Fruit fly (Drosophila melanogaster) Kc167 (cell line): ENCODE data around the gene CG1695.

ENCODE experiments used
- Myc ChIP-seq: fragments of >200 bp; optimal IDR thresholded peaks from 2 replicates; lab custom pipeline; 2017; ENCODE audit warnings: missing external identifiers
- Sin3A ChIP-seq: fragments of >200 bp; optimal IDR thresholded peaks from 2 replicates; lab custom pipeline; 2018; ENCODE audit warnings: missing external identifiers
- h ChIP-seq: fragments of >200 bp; optimal IDR thresholded peaks from 3 replicates; lab custom pipeline; 2018; ENCODE audit warnings: missing external identifiers
- insv ChIP-seq: fragments of >200 bp; optimal IDR thresholded peaks from 3 replicates; lab custom pipeline; 2018; ENCODE audit warnings: missing external identifiers
- psq ChIP-seq: fragments of >200 bp; optimal IDR thresholded peaks from 2 replicates; lab custom pipeline; 2017; ENCODE audit warnings: missing external identifiers
- ttk ChIP-seq: sonication (Bioruptor generic); optimal IDR thresholded peaks from 2 replicates; lab custom pipeline; 2017; ENCODE audit warnings: missing external identifiers

The CG1695 gene

dm6 chrX:20466382-20466928 is 32.7 kb downstream of the CG1695 start:
- TF ChIP-seq Myc (lab: Kevin White, UChicago), result no peak
- no peak for TF ChIP-seq h
- no peak for TF ChIP-seq psq
- no peak for TF ChIP-seq insv (lab: Kevin White, UChicago)

dm6 chrX:20467155-20467554 is 33.4 kb downstream of the CG1695 start, which contains the start of gene GstT3:
GstT3 (plus strand) TSS chrX:20467455.
- TF ChIP-seq insv (lab: Kevin White, UChicago) (no peak), Myc (lab: Kevin White, UChicago) (no peak), h (no peak), ttk (no peak), psq (no peak), Sin3A (lab: Kevin White, UChicago) (no peak)

dm6 chrX:20468192-20468591 is 34.4 kb downstream of the CG1695 start:
- TF ChIP-seq h (no peak), Myc (lab: Kevin White, UChicago) (no peak), psq (no peak), insv (lab: Kevin White, UChicago) (no peak), ttk (no peak), Sin3A (lab: Kevin White, UChicago) (no peak)

dm6 chrX:20470701-20471100 is 37.0 kb downstream of the CG1695 start:
- TF ChIP-seq Myc (lab: Kevin White, UChicago) (no peak), h (no peak), ttk (no peak), psq (no peak), insv (lab: Kevin White, UChicago) (no peak), Sin3A (lab: Kevin White, UChicago) (no peak)

dm6 chrX:20478674-20479073 is 44.9 kb downstream of the CG1695 start:
- no peak for TF ChIP-seq Myc (lab: Kevin White, UChicago)
- no peak for TF ChIP-seq h
- no peak for TF ChIP-seq psq
- TF ChIP-seq ttk, result no peak
- TF ChIP-seq Sin3A (lab: Kevin White, UChicago), result no peak
- TF ChIP-seq insv (lab: Kevin White, UChicago), result no peak

- no peak for TF ChIP-seq ttk
These were observed 46.6 kb downstream of the CG1695 start for dm6 chrX:20480382-20480781.

DNA sequence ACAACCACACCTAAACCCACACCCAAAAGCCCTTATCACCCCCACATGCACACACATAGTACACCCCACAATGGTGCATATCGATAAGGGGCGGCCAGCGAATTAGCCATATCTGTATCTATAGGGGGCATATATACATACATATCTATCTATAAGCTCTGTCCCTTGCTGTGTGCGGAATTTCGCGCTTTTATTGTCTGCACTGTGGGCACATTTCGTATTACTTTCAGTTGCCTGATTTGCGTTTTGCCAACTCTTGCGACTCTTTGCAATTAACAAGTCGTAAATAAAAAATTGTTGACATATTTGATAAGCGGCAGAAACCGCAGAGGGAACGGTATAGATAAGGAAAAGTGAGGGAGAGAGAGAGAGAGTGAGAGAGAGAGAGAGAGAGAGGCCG is 47.7 kb downstream of the CG1695 start:
- TF ChIP-seq Myc (lab: Kevin White, UChicago), result no peak
- TF ChIP-seq psq, result no peak
- TF ChIP-seq insv (lab: Kevin White, UChicago), result no peak
- no peak for TF ChIP-seq h
- TF ChIP-seq ttk, result no peak
- no peak for TF ChIP-seq Sin3A (lab: Kevin White, UChicago)

dm6 chrX:20482790-20483564 is 49.2 kb downstream of the CG1695 start:
- TF ChIP-seq h (no peak), psq (no peak)

dm6 chrX:20485880-20486279 is 52.1 kb downstream of the CG1695 start, which contains the start of gene CG15461:
CG15461 (plus strand) TSS chrX:20486180.
- TF ChIP-seq h (no peak), ttk (no peak), Sin3A (lab: Kevin White, UChicago) (no peak), psq (no peak)

DNA sequence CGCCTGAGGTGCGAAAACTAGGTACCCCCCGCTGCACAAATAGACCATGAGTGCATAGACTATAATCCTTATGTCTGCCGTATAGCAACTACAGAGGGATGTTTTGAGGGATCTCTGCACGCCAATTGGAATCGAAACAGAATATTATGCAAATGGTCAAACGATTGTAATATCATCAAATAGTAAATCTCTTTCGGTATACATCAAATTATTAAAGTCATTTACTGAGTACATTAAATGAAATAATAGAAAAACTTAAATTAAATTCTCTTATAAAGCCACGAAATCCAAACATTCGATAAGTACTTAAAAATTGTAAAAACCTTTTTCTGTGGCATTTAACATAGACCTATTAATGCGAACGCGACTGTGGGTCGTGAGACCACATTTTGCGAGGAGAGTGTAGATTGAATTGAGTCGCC is 55.0 kb downstream of the CG1695 start:
- no peak for TF ChIP-seq h
- TF ChIP-seq Myc (lab: Kevin White, UChicago), result no peak
- TF ChIP-seq ttk, result no peak
- no peak for TF ChIP-seq Sin3A (lab: Kevin White, UChicago)
- TF ChIP-seq psq, result no peak
- no peak for TF ChIP-seq insv (lab: Kevin White, UChicago)

- TF ChIP-seq ttk (no peak), h (no peak), Sin3A (lab: Kevin White, UChicago) (no peak), psq (no peak), Myc (lab: Kevin White, UChicago) (no peak), insv (lab: Kevin White, UChicago) (no peak)
These were observed 55.7 kb downstream of the CG1695 start for dm6 chrX:20489382-20489994.

DNA sequence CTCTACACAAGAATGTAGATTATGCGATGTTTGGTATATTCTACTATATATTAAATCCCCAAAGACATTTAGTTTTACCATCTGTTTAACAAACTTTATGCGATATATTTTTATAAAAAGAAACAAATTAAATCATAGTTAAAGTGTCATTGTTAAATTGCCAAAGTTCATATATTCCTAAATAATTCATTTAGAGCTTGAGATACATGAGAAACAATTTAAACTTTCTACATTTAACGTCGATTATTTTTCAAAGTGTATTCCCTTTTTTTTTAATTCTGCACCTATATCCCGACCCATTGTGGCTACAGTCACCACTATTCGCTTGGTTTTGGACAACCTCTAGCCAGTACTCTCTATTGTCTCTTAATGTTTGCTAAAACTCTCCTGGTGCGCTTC is 56.2 kb downstream of the CG1695 start:
- no peak for TF ChIP-seq insv (lab: Kevin White, UChicago)
- TF ChIP-seq ttk, result no peak
- no peak for TF ChIP-seq Sin3A (lab: Kevin White, UChicago)
- TF ChIP-seq h, result no peak
- TF ChIP-seq psq, result no peak
- TF ChIP-seq Myc (lab: Kevin White, UChicago), result no peak

- TF ChIP-seq h (no peak), ttk (no peak), Myc (lab: Kevin White, UChicago) (no peak), psq (no peak)
These were observed 57.1 kb downstream of the CG1695 start for dm6 chrX:20490883-20491282.
